Fruit fly (Drosophila melanogaster) whole organism, embryonic: ENCODE measurements around the gene zld.

Experiments
- B-H1 ChIP-seq: fragments of 200-800 bp; sonication (Bioruptor generic); IDR thresholded peaks from 3 replicates; pipeline ENCODE4 v1.3.6; 2022; ENCODE audit warnings: missing biosample characterization, missing genetic modification characterization
- CG11456 ChIP-seq: fragments of 200-800 bp; sonication (Bioruptor generic); IDR thresholded peaks from 3 replicates; pipeline ENCODE4 v1.3.6; 2022; ENCODE audit warnings: missing biosample characterization, missing genetic modification characterization
- CG1792 ChIP-seq: fragments of 200-800 bp; sonication (Bioruptor generic); optimal IDR thresholded peaks from 2 replicates; lab custom pipeline; 2016; ENCODE audit warnings: missing biosample characterization, missing genetic modification characterization
- Pdp1 ChIP-seq, 2 experiments: fragments of 200-800 bp; sonication (Bioruptor generic); optimal IDR thresholded peaks; 3 replicates each; lab custom pipeline; 2016; ENCODE audit warnings: missing biosample characterization in 2 of 2, missing genetic modification characterization in 2 of 2, mild to moderate bottlenecking in 1 of 2, moderate library complexity in 1 of 2
- nau ChIP-seq: fragments of 200-800 bp; sonication (Bioruptor generic); optimal IDR thresholded peaks from 3 replicates; lab custom pipeline; 2017; ENCODE audit warnings: missing biosample characterization, mild to moderate bottlenecking, missing genetic modification characterization, missing genetic modification reagents
- zf30C ChIP-seq: fragments of 200-800 bp; sonication (Bioruptor generic); optimal IDR thresholded peaks from 3 replicates; lab custom pipeline; 2018; ENCODE audit warnings: missing biosample characterization, mild to moderate bottlenecking, missing genetic modification characterization

dm6 chrX:19717988-19718973, 65.1 kb downstream of the zld start, which contains the start of gene CG12531:
- peak in 1 of 2 experiments; percentile 57 for TF ChIP-seq Pdp1 (GFP tag; optimal IDR thresholded peaks at IDR 0.05; lab: Kevin White, UChicago)
- no peak for TF ChIP-seq nau (GFP tag; lab: Kevin White, UChicago)
- TF ChIP-seq B-H1 = no peak
- TF ChIP-seq CG1792 = no peak
- no peak for TF ChIP-seq zf30C (GFP tag; lab: Kevin White, UChicago)
- TF ChIP-seq CG11456 (GFP tag; lab: Robert Waterston, UW) = no peak
